Worm (Caenorhabditis elegans): Measurements from ENCODE around the gene clec-39.

ce11 chrV:16752089-16753030, 13.3 kb downstream of the clec-39 start:
- TF ChIP-seq hsf-1 (GFP tag; IDR thresholded peaks at IDR 0.05) (no peak), unc-62 (GFP tag; optimal IDR thresholded peaks at IDR 0.05) (no peak), gei-17 (GFP tag; optimal IDR thresholded peaks at IDR 0.05) (no peak), repo-1 (tag; optimal IDR thresholded peaks at IDR 0.05) (no peak), B0261.1 (tag; optimal IDR thresholded peaks at IDR 0.05) (no peak), athp-1 (tag; optimal IDR thresholded peaks at IDR 0.05) (no peak), Y53G8AR.9 (GFP tag; conservative IDR thresholded peaks at IDR 0.05) (no peak), ztf-18 (tag; optimal IDR thresholded peaks at IDR 0.05) (no peak), C06A6.2 (GFP tag; conservative IDR thresholded peaks at IDR 0.05) (no peak)

Measured in whole organism, young adult.